Fruit fly (Drosophila melanogaster) whole organism, wandering third instar larva: ENCODE data around the gene CG10211.

Experiments
- OdsH ChIP-seq: fragments of 200-800 bp; sonication (Bioruptor generic); optimal IDR thresholded peaks from 2 replicates; lab custom pipeline; 2016; ENCODE audit warnings: missing biosample characterization, mild to moderate bottlenecking, missing genetic modification characterization
- dsf ChIP-seq: sonication (Bioruptor generic); optimal IDR thresholded peaks from 2 replicates; lab custom pipeline; 2016; ENCODE audit warnings: missing biosample characterization, missing genetic modification characterization, borderline replicate concordance

DNA sequence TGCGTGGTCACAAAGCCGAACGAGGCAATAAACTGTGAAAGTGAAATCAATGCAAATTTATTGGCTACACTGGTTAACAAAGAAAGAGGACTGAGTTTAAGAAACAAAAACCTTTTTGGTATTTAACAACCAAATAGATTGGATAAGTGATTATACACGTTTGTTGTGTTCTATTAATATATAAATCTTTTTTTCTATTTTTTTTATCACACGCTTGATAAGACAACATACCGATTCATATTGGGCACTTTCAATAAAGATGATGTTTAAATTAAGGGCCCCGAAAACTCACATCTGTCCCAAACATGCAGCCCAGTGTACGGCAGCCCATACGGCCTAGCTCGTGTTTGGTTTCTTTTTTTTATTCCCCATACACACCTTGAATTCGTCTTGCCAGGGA, 24.2 kb upstream of the CG10211 start:
- no peak for TF ChIP-seq OdsH
- TF ChIP-seq dsf (GFP tag; lab: Kevin White, UChicago) = no peak
